Worm (Caenorhabditis elegans) whole organism, L4/young adult: ENCODE data around the gene cyp-32A1.

Experiments used
- W03F9.2 ChIP-seq: fragments of 150-350 bp; optimal IDR thresholded peaks from 2 replicates; lab custom pipeline; 2014; ENCODE audit warnings: missing biosample characterization, missing genetic modification characterization
- him-1 ChIP-seq: sonication (generic microtip); optimal IDR thresholded peaks from 2 replicates; lab custom pipeline; 2016; ENCODE audit warnings: missing genotype, missing genetic modification reagents, missing genetic modification characterization, missing compliant biosample characterization

- TF ChIP-seq him-1 (no peak), W03F9.2 (tag; lab: Kevin White, UChicago) (no peak)
Observed at ce11 chrV:7826362-7826761, 44.8 kb downstream of the cyp-32A1 start.
